Worm (Caenorhabditis elegans) whole organism, early embryonic: Measurements from ENCODE around the gene hlh-4.

Experiments
- B0310.2 ChIP-seq: sonication (generic microtip); optimal IDR thresholded peaks from 2 replicates; lab custom pipeline; 2016; ENCODE audit warnings: mild to moderate bottlenecking, missing genetic modification characterization, missing compliant biosample characterization
- F13C5.2 ChIP-seq: sonication (generic microtip); optimal IDR thresholded peaks from 2 replicates; lab custom pipeline; 2017; ENCODE audit warnings: mild to moderate bottlenecking, missing genetic modification characterization, inconsistent platforms, missing compliant biosample characterization
- aly-1 ChIP-seq: sonication (generic microtip); optimal IDR thresholded peaks from 2 replicates; lab custom pipeline; 2016; ENCODE audit warnings: missing genetic modification characterization, missing compliant biosample characterization
- ama-1 ChIP-seq: fragments of 150-350 bp; optimal IDR thresholded peaks from 2 replicates; lab custom pipeline; 2014
- ceh-13 ChIP-seq: fragments of 200-800 bp; sonication (Bioruptor generic); optimal IDR thresholded peaks from 2 replicates; lab custom pipeline; 2018; ENCODE audit warnings: mild to moderate bottlenecking, missing genetic modification characterization, missing compliant biosample characterization
- ceh-36 ChIP-seq: sonication (generic microtip); optimal IDR thresholded peaks from 2 replicates; lab custom pipeline; 2016; ENCODE audit warnings: missing genetic modification characterization, inconsistent platforms, missing compliant biosample characterization
- ets-7 ChIP-seq: sonication (generic microtip); optimal IDR thresholded peaks from 2 replicates; lab custom pipeline; 2016; ENCODE audit warnings: missing genotype, missing genetic modification characterization, missing compliant biosample characterization
- flt-1 ChIP-seq: fragments of 200-800 bp; sonication (Bioruptor generic); IDR thresholded peaks from 2 replicates; pipeline ENCODE4 v1.3.6; 2022; ENCODE audit warnings: missing genetic modification characterization, missing compliant biosample characterization
- hmbx-1 ChIP-seq: sonication (generic microtip); optimal IDR thresholded peaks from 2 replicates; lab custom pipeline; 2016; ENCODE audit warnings: mild to moderate bottlenecking, missing genetic modification characterization, missing compliant biosample characterization
- hmg-4 ChIP-seq: fragments of 200-800 bp; sonication (Bioruptor generic); optimal IDR thresholded peaks from 2 replicates; lab custom pipeline; 2018; ENCODE audit warnings: mild to moderate bottlenecking, missing genetic modification characterization, missing compliant biosample characterization
- hnd-1 ChIP-seq: sonication (generic microtip); optimal IDR thresholded peaks from 2 replicates; lab custom pipeline; 2016; ENCODE audit warnings: missing genetic modification characterization, missing compliant biosample characterization
- pes-1 ChIP-seq: fragments of 200-800 bp; sonication (Bioruptor generic); IDR thresholded peaks from 2 replicates; pipeline ENCODE4 v1.3.6; 2022; ENCODE audit warnings: missing genetic modification reagents, missing genetic modification characterization, missing compliant biosample characterization
- scrt-1 ChIP-seq: fragments of 200-800 bp; sonication (Bioruptor generic); IDR thresholded peaks from 2 replicates; pipeline ENCODE4 v1.3.6; 2022; ENCODE audit warnings: missing genetic modification characterization, missing compliant biosample characterization
- sea-1 ChIP-seq: fragments of 200-800 bp; sonication (Bioruptor generic); conservative IDR thresholded peaks from 2 replicates; pipeline ENCODE4 v1.3.6; 2022; ENCODE audit warnings: missing genetic modification characterization, missing compliant biosample characterization
- tbx-11 ChIP-seq: fragments of 200-800 bp; sonication (Bioruptor generic); IDR thresholded peaks from 2 replicates; pipeline ENCODE4 v1.3.6; 2022; ENCODE audit warnings: missing genetic modification characterization, missing compliant biosample characterization
- tbx-37 ChIP-seq: fragments of 200-800 bp; sonication (Bioruptor generic); conservative IDR thresholded peaks from 2 replicates; pipeline ENCODE4 v1.3.6; 2022; ENCODE audit warnings: missing genetic modification reagents, missing genetic modification characterization, missing compliant biosample characterization
- tra-4 ChIP-seq: sonication (generic microtip); optimal IDR thresholded peaks from 2 replicates; lab custom pipeline; 2017; ENCODE audit warnings: missing genetic modification characterization, missing compliant biosample characterization

Gene hlh-4

DNA sequence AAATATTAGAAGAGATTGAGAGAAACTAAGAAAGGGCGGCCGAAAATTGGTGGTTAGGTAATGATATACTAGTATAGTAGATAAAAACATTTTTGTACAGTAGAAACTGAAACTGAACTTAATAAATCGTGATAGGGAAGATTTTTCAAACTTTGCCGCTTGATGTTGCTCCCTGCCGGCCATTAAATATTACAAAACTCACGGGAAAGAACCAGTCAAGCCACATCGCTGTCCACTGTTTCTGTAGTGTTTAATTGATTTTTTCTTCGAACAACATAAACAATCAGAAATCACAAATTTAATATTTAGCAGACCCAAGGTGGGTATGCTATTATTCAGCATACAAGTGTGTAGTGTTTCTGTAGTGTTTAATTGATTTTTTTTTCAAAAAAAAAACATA lies 12.2 kb upstream of the hlh-4 start, which contains the start of gene T05G5.5:
Gene T05G5.5, minus strand, starts transcription at position 359 of the 400 bp plus-strand sequence.
- no peak for TF ChIP-seq F13C5.2 (tag; lab: Kevin White, UChicago)
- no peak for TF ChIP-seq hnd-1 (tag; lab: Kevin White, UChicago)
- no peak for TF ChIP-seq ets-7 (tag; lab: Kevin White, UChicago)
- no peak for TF ChIP-seq tbx-11 (GFP tag; lab: Robert Waterston, UW)
- no peak for TF ChIP-seq flt-1
- TF ChIP-seq tbx-37 (GFP tag; lab: Robert Waterston, UW): no peak
- TF ChIP-seq hmbx-1 (tag; lab: Kevin White, UChicago): no peak
- no peak for TF ChIP-seq B0310.2 (tag; lab: Kevin White, UChicago)
- TF ChIP-seq ama-1 (lab: Kevin White, UChicago): no peak
- no peak for TF ChIP-seq ceh-36 (tag; lab: Kevin White, UChicago)
- no peak for TF ChIP-seq hmg-4 (GFP tag; lab: Kevin White, UChicago)

DNA sequence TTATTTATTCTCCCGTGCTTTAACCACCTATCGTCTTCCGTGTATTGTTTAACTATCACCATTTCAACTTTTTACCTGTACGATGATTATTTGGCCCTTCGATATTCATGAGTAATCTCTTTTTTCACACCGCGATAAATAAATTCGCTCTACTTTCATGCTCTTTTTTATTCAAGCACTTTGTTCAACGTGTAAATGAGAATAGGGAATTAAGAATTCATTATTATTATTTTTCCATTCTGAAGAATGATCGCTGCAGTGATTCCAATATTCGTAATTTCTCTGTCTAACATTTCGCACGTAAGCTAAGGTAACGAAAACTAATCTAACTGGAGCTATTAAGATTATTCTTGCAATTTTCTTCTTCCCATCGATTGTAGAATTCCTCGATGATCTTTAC lies 9.8 kb upstream of the hlh-4 start, which contains the start of gene T05G5.4:
Gene T05G5.4, plus strand, starts transcription at position 241 of the 400 bp plus-strand sequence.
- TF ChIP-seq aly-1 (no peak), B0310.2 (tag; lab: Kevin White, UChicago) (no peak), hmbx-1 (tag; lab: Kevin White, UChicago) (no peak), ceh-36 (tag; lab: Kevin White, UChicago) (no peak), flt-1 (no peak), ceh-13 (GFP tag; lab: Kevin White, UChicago) (no peak), pes-1 (no peak), hnd-1 (tag; lab: Kevin White, UChicago) (no peak), F13C5.2 (tag; lab: Kevin White, UChicago) (no peak), tbx-11 (GFP tag; lab: Robert Waterston, UW) (no peak)

DNA sequence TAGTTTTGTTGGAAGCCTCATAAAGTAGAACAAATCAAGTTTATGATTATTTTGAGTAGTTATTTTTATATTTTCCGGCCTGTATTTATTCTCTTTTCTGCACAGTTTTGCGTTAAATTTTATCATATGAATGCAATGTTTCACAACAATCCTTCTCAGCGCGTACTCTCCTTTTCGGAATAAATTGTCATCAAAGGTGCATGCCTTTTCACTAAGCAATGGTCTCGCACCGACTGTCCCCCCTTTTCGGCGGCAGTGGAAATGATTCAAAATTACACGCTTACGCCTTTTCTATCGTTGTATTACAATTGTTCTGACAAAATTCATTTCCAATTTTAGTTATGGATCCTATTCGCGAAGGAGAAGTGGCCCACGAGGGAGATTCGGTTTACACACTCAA lies 8.3 kb upstream of the hlh-4 start, which contains the start of the genes iff-1 and cdk-1:
Gene iff-1, minus strand, starts transcription at position 61 of the 400 bp plus-strand sequence.
Gene cdk-1, plus strand, starts transcription at position 340 of the 400 bp plus-strand sequence.
- TF ChIP-seq ets-7 (tag; lab: Kevin White, UChicago) (no peak), hmg-4 (GFP tag; lab: Kevin White, UChicago) (peak; percentile 33)

DNA sequence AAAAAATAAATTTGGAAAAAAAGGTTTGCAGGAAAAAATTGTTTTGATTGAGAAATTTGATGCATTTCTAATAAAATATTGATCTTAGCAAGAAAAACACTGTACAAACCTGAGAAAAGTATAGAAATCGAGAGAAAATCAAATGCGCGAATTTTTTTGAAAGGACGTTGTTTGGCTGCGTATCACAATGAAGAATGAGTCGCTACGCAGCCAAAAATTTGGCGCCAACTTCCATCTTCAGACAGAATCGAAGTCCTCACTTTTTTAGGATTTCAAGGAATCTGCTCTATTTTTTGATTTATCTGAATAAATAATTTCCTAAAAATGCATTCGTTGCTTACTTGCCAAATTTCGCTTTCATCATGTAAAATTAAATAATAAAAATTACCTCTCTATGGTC lies 7.8 kb upstream of the hlh-4 start:
- TF ChIP-seq ets-7 (tag; lab: Kevin White, UChicago): no peak
- TF ChIP-seq sea-1: no peak

DNA sequence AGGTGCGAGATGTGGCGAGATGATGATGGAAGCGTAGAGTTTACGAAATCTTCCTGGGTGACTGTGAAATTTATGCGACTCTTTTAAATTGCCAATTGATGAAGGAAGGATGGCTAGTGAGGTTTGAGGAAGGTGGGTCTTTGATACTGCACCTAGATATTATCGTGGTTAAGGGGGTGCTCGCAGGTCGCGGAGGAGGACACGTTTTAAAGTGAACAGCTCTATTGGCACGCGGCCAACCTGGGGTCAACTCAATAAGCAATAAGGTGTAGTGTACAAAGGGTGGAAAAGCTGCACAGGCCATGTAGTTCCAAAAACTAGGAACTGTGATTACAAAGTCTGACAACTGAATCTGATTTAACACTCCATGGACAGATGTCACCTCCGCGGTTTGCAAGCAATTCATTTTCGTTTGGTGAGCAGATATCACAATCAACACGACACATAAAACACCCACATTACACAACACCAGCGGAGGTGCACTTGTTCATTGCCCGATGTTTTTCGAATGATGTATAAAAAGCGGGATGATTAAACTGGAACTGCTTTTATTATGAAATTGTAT lies 6.6 kb upstream of the hlh-4 start:
- no peak for TF ChIP-seq hmg-4 (GFP tag; lab: Kevin White, UChicago)
- no peak for TF ChIP-seq tbx-37 (GFP tag; lab: Robert Waterston, UW)
- no peak for TF ChIP-seq flt-1
- no peak for TF ChIP-seq tra-4 (tag; lab: Kevin White, UChicago)
- no peak for TF ChIP-seq aly-1
- TF ChIP-seq pes-1: no peak
- no peak for TF ChIP-seq ama-1 (lab: Kevin White, UChicago)
- TF ChIP-seq ets-7 (tag; lab: Kevin White, UChicago): no peak
- no peak for TF ChIP-seq tbx-11 (GFP tag; lab: Robert Waterston, UW)
- no peak for TF ChIP-seq hnd-1 (tag; lab: Kevin White, UChicago)
- no peak for TF ChIP-seq ceh-36 (tag; lab: Kevin White, UChicago)
- no peak for TF ChIP-seq B0310.2 (tag; lab: Kevin White, UChicago)
- TF ChIP-seq scrt-1 (GFP tag; lab: Robert Waterston, UW): no peak
- TF ChIP-seq sea-1: no peak
- TF ChIP-seq ceh-13 (GFP tag; lab: Kevin White, UChicago): no peak
- TF ChIP-seq F13C5.2 (tag; lab: Kevin White, UChicago): no peak
- no peak for TF ChIP-seq hmbx-1 (tag; lab: Kevin White, UChicago)

DNA sequence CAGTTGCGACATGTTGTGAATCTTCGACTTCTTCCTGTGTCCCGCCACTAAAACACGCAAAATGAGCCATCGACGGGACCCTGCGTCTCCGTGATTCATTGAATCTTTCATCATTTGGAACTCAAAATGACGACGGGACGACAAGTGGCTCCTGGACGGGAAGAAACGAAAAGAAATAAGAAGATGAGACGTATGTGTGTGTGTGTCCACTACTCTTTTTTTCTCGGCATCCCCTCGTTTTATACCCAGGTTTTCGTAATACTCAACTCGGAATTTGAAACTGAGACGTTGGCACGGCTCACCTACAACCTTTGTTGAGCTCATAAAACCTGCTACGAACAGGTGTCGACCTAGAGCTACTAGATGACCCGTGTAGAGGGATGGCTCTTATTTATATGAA lies 5.7 kb upstream of the hlh-4 start:
- TF ChIP-seq ceh-13 (GFP tag; lab: Kevin White, UChicago) (no peak), flt-1 (no peak), ama-1 (lab: Kevin White, UChicago) (no peak), ets-7 (tag; lab: Kevin White, UChicago) (no peak), pes-1 (no peak), hmg-4 (GFP tag; lab: Kevin White, UChicago) (no peak), tra-4 (tag; lab: Kevin White, UChicago) (no peak), ceh-36 (tag; lab: Kevin White, UChicago) (no peak), scrt-1 (GFP tag; lab: Robert Waterston, UW) (no peak), B0310.2 (tag; lab: Kevin White, UChicago) (no peak), hnd-1 (tag; lab: Kevin White, UChicago) (no peak), F13C5.2 (tag; lab: Kevin White, UChicago) (no peak), tbx-37 (GFP tag; lab: Robert Waterston, UW) (no peak), hmbx-1 (tag; lab: Kevin White, UChicago) (no peak), aly-1 (no peak), tbx-11 (GFP tag; lab: Robert Waterston, UW) (no peak), sea-1 (no peak)

DNA sequence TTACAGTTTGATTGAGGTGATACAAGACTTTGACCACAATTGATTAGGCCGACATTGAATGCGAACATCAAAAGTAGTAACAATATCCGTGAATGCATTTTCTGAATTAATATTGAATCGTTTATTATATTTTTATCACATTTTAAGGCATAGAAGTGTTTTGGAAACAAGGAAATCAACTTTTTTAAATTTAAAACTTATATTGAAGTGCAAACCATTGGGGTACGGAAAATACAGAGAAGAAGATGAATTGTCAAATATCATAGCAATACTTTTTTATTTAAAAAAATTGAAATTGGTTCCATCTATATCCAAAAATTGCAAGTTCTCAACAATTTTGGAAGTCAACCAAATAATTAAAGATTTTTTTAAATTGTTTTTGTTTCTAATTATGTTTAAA lies 4.4 kb upstream of the hlh-4 start, which contains the start of gene T05G5.1:
Gene T05G5.1, minus strand, starts transcription at position 101 of the 400 bp plus-strand sequence.
- no peak for TF ChIP-seq ama-1 (lab: Kevin White, UChicago)
- no peak for TF ChIP-seq tra-4 (tag; lab: Kevin White, UChicago)
- no peak for TF ChIP-seq hmg-4 (GFP tag; lab: Kevin White, UChicago)
- no peak for TF ChIP-seq hnd-1 (tag; lab: Kevin White, UChicago)
- no peak for TF ChIP-seq ceh-36 (tag; lab: Kevin White, UChicago)
- TF ChIP-seq hmbx-1 (tag; lab: Kevin White, UChicago): no peak
- no peak for TF ChIP-seq sea-1
- TF ChIP-seq aly-1: no peak
- TF ChIP-seq tbx-37 (GFP tag; lab: Robert Waterston, UW): no peak
- TF ChIP-seq ceh-13 (GFP tag; lab: Kevin White, UChicago): no peak
- TF ChIP-seq tbx-11 (GFP tag; lab: Robert Waterston, UW): no peak
- no peak for TF ChIP-seq B0310.2 (tag; lab: Kevin White, UChicago)
- TF ChIP-seq ets-7 (tag; lab: Kevin White, UChicago): no peak
- no peak for TF ChIP-seq scrt-1 (GFP tag; lab: Robert Waterston, UW)
- no peak for TF ChIP-seq flt-1
- TF ChIP-seq F13C5.2 (tag; lab: Kevin White, UChicago): no peak
- no peak for TF ChIP-seq pes-1
